Worm (Caenorhabditis elegans): ENCODE data around the gene osm-3.

Gene osm-3

ce11 chrIV:3820133-3820532 is 19.3 kb upstream of the osm-3 start:
- TF ChIP-seq C34F6.9 (tag; optimal IDR thresholded peaks at IDR 0.05) (peak; percentile 29), sem-4 (tag; optimal IDR thresholded peaks at IDR 0.05) (no peak), sma-3 (GFP tag; optimal IDR thresholded peaks at IDR 0.05) (no peak), nhr-129 (tag; optimal IDR thresholded peaks at IDR 0.05) (no peak)

ce11 chrIV:3819278-3819777 is 18.5 kb upstream of the osm-3 start, which contains the start of gene bris-1:
TSS of gene bris-1 (minus strand) at chrIV:3819328.
- TF ChIP-seq snpc-4 (tag; optimal IDR thresholded peaks at IDR 0.05): no peak
- TF ChIP-seq fos-1 (tag; optimal IDR thresholded peaks at IDR 0.05): peak; percentile 95
- no peak for TF ChIP-seq ztf-1 (GFP tag; conservative IDR thresholded peaks at IDR 0.05)
- no peak for TF ChIP-seq nhr-129 (tag; optimal IDR thresholded peaks at IDR 0.05)
- peak; percentile 14 for TF ChIP-seq gmeb-1 (tag; optimal IDR thresholded peaks at IDR 0.05)
- TF ChIP-seq egl-27 (tag; optimal IDR thresholded peaks at IDR 0.05): no peak
- TF ChIP-seq nhr-25 (tag; optimal IDR thresholded peaks at IDR 0.05): no peak
- no peak for TF ChIP-seq zag-1 (tag; optimal IDR thresholded peaks at IDR 0.05)
- TF ChIP-seq ztf-11 (tag; optimal IDR thresholded peaks at IDR 0.05): no peak

ce11 chrIV:3817253-3817652 is 16.4 kb upstream of the osm-3 start:
- TF ChIP-seq blmp-1 (tag; optimal IDR thresholded peaks at IDR 0.05; ENCODE audit: insufficient read depth) (peak; percentile 60), C34F6.9 (tag; optimal IDR thresholded peaks at IDR 0.05) (no peak)

- no peak for TF ChIP-seq unc-39 (tag; optimal IDR thresholded peaks at IDR 0.05)
Measured at ce11 chrIV:3815259-3815644, 14.4 kb upstream of the osm-3 start.

- TF ChIP-seq mab-5 (tag; optimal IDR thresholded peaks at IDR 0.05) (no peak), nhr-21 (tag; optimal IDR thresholded peaks at IDR 0.05) (no peak), gmeb-1 (tag; optimal IDR thresholded peaks at IDR 0.05) (peak; percentile 27), fos-1 (tag; optimal IDR thresholded peaks at IDR 0.05) (peak; percentile 21), skn-1 (tag; optimal IDR thresholded peaks at IDR 0.05) (no peak), C34F6.9 (tag; optimal IDR thresholded peaks at IDR 0.05) (peak; percentile 12), crh-2 (tag; optimal IDR thresholded peaks at IDR 0.05) (peak; percentile 20), sma-9 (GFP tag; optimal IDR thresholded peaks at IDR 0.05) (peak; percentile 59), sma-9 (tag; optimal IDR thresholded peaks at IDR 0.05) (no peak)
Measured at ce11 chrIV:3814553-3815258, 13.9 kb upstream of the osm-3 start.

DNA sequence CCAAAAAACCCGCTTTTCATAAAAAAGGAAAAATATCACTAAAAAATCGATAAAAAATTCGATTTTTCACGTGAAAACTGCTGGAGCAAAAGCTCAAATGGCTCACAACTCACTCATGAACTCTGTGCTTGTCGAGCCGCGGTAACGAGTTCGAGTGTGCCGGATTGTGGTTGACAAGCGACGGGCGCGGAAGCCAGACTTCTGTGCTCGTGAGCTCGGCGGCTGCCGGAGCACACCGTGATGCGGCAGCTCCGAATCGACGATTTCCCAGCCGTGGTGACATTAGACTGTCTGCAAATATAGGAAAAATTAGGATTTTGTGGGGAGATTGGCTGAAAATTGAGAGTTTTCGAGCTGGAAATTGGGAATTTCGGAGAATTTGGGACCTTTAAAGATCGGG is 12.0 kb upstream of the osm-3 start:
- TF ChIP-seq fos-1 (tag; optimal IDR thresholded peaks at IDR 0.05): no peak
- TF ChIP-seq sma-9 (GFP tag; optimal IDR thresholded peaks at IDR 0.05): no peak
- TF ChIP-seq sma-9 (tag; optimal IDR thresholded peaks at IDR 0.05): no peak

DNA sequence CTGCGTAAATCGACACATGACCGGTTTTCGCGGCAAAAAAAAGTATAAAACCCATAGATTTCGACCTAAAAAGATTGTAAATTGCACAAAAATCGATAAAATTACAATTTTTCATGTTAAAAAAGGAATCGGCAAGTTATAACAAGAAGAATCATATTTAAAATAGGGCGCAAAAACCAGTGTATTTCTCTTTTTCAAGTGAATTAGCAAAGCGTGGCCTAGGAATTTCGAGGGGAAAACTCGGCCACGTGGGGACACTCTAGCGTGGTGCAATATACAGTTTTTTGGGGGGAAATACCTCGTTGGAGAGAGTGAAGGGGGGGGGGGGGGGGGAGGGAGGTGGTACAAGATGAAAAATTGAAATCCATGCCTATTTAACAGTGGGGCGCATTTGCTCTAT is 6.7 kb upstream of the osm-3 start:
- TF ChIP-seq Y55F3AM.14 (GFP tag; optimal IDR thresholded peaks at IDR 0.05) (no peak), blmp-1 (tag; optimal IDR thresholded peaks at IDR 0.05; ENCODE audit: insufficient read depth) (no peak), ztf-4 (tag; optimal IDR thresholded peaks at IDR 0.05) (no peak)

ce11 chrIV:3807092-3807491 is 6.2 kb upstream of the osm-3 start, which contains the start of gene M02B7.7:
TSS of gene M02B7.7 (minus strand) at chrIV:3807192.
- TF ChIP-seq sem-4 (tag; optimal IDR thresholded peaks at IDR 0.05): no peak
- no peak for TF ChIP-seq sma-3 (GFP tag; optimal IDR thresholded peaks at IDR 0.05)
- no peak for TF ChIP-seq sma-9 (GFP tag; optimal IDR thresholded peaks at IDR 0.05)
- TF ChIP-seq sma-9 (tag; optimal IDR thresholded peaks at IDR 0.05): no peak
- no peak for TF ChIP-seq lin-11 (tag; optimal IDR thresholded peaks at IDR 0.05)
- no peak for TF ChIP-seq nhr-6 (tag; optimal IDR thresholded peaks at IDR 0.05)
- no peak for TF ChIP-seq nhr-77 (tag; optimal IDR thresholded peaks at IDR 0.05)
- no peak for TF ChIP-seq nhr-129 (tag; optimal IDR thresholded peaks at IDR 0.05)
- no peak for TF ChIP-seq lin-13 (GFP tag; optimal IDR thresholded peaks at IDR 0.05)
- TF ChIP-seq nhr-21 (tag; optimal IDR thresholded peaks at IDR 0.05): no peak
- TF ChIP-seq peb-1 (tag; optimal IDR thresholded peaks at IDR 0.05): no peak
- TF ChIP-seq gmeb-1 (tag; optimal IDR thresholded peaks at IDR 0.05): no peak
- TF ChIP-seq dmd-4 (tag; optimal IDR thresholded peaks at IDR 0.05): no peak
- TF ChIP-seq ZK546.5 (tag; optimal IDR thresholded peaks at IDR 0.05): no peak
- TF ChIP-seq ztf-4 (tag; optimal IDR thresholded peaks at IDR 0.05): no peak
- no peak for TF ChIP-seq ceh-82 (tag; optimal IDR thresholded peaks at IDR 0.05)
